Worm (Caenorhabditis elegans): ENCODE measurements around the gene fbxb-40.

DNA sequence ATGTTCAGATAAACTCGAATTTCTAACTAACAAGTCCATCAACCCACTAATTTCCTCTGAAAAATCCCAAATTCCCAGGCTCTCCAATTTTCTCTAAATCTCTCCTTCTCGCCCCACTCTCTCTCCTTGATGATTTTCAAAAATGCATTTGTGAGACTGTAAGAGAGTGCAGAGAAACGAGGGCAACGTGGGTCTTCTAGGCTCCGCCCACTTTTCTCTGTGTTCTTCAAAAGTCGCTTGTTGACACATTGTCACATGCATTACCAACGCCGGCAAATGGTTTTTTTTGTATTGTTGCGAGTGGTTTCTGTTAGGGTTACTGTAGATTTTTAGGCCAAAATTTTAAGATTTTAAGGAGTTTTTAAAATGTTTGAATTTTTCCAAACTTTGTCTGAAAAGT is 36.7 kb upstream of the fbxb-40 start:
- TF ChIP-seq cog-1 (tag; optimal IDR thresholded peaks at IDR 0.05), result no peak
- no peak for TF ChIP-seq ztf-23 (GFP tag; IDR thresholded peaks at IDR 0.05)
- no peak for TF ChIP-seq klf-2 (GFP tag; conservative IDR thresholded peaks at IDR 0.05)
- TF ChIP-seq ref-1 (GFP tag; conservative IDR thresholded peaks at IDR 0.05), result no peak
- TF ChIP-seq T22C8.4 (GFP tag; IDR thresholded peaks at IDR 0.05), result no peak
- no peak for TF ChIP-seq flt-1 (GFP tag; IDR thresholded peaks at IDR 0.05)
- no peak for TF ChIP-seq tab-1 (GFP tag; IDR thresholded peaks at IDR 0.05)
- TF ChIP-seq ztf-29 (GFP tag; IDR thresholded peaks at IDR 0.05), result no peak

Data from whole organism, midembryonic.